Worm (Caenorhabditis elegans): ENCODE data around the gene pxl-1.

pxl-1 gene

DNA sequence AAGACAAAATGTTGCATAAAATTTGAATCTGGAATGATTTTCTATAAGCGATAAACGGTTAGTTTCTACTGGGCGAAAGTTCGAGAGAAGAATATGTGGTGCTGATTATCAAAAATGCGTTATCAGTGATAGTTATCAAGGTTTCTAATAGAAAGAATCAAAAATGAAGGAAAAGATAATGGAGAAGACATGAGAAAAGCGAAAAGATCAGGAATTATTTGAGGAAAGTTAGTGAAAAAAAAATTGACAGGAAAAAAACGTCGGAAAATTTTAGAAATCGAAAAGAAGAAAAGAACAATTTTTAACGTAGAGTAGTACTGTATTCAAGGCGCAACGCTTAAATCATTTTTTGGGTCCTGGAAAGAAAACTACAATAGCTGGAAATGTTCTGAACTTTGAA lies 32.0 kb downstream of the pxl-1 start, which contains the start of gene dnpp-1:
TSS of gene dnpp-1 (minus strand) at position 30 of the 400 bp plus-strand sequence.
- TF ChIP-seq zfh-2 (GFP tag; conservative IDR thresholded peaks at IDR 0.05) (no peak), tbp1 (GFP tag; optimal IDR thresholded peaks at IDR 0.05) (peak; percentile 12), nhr-80 (tag; optimal IDR thresholded peaks at IDR 0.05) (peak; percentile 69), ceh-91 (GFP tag; IDR thresholded peaks at IDR 0.05) (peak; percentile 57; the same call in 1 of the 2 replicates), him-1 (tag; optimal IDR thresholded peaks at IDR 0.05) (peak; percentile 41), madf-6 (GFP tag; IDR thresholded peaks at IDR 0.05) (peak; percentile 82), dox-1 (GFP tag; IDR thresholded peaks at IDR 0.05) (0 out of 2 replicates have a peak, but pooled peaks have one; percentile 22), madf-8 (GFP tag; conservative IDR thresholded peaks at IDR 0.05) (peak; percentile 53), snpc-3.4 (tag; optimal IDR thresholded peaks at IDR 0.05) (no peak), K11D2.4 (GFP tag; IDR thresholded peaks at IDR 0.05) (no peak), xnd-1 (tag; optimal IDR thresholded peaks at IDR 0.05) (peak; percentile 68), B0336.3 (GFP tag; IDR thresholded peaks at IDR 0.05) (no peak), aptf-2 (GFP tag; conservative IDR thresholded peaks at IDR 0.05) (no peak), rec-8 (tag; optimal IDR thresholded peaks at IDR 0.05) (no peak), ceh-100 (GFP tag; IDR thresholded peaks at IDR 0.05) (no peak), lsl-1 (GFP tag; optimal IDR thresholded peaks at IDR 0.05) (peak; percentile 92), tbx-9 (tag; optimal IDR thresholded peaks at IDR 0.05; ENCODE audit: borderline replicate concordance) (no peak), F33H1.4 (GFP tag; IDR thresholded peaks at IDR 0.05) (peak; percentile 87), ztf-22 (GFP tag; optimal IDR thresholded peaks at IDR 0.05) (no peak), C17E4.6 (GFP tag; IDR thresholded peaks at IDR 0.05) (no peak), egl-44 (GFP tag; IDR thresholded peaks at IDR 0.05) (no peak), B0035.1 (tag; optimal IDR thresholded peaks at IDR 0.05) (no peak)

DNA sequence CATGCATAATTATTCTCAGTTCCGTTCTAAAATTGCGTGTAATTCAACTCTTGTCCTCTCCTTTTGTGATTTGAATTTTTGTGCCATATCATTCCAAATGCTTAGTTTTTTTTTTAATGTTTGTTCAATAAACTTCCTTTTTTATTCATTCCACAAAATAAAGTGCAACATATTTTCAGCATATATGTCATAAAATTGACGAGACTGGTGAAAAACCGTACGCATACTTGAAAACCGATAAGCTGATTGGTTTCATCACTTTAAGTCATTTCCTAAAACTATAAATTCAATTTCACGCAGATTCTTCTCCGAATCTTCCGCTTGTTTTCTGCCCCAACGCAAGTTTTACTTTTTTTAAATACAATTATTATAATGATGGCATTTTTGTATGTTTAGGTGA lies 36.8 kb downstream of the pxl-1 start, which contains the start of gene dpf-4:
TSS of gene dpf-4 (plus strand) at position 301 of the 400 bp plus-strand sequence.
- TF ChIP-seq ama-1 (optimal IDR thresholded peaks at IDR 0.05) (peak; percentile 47), ama-1 (GFP tag; optimal IDR thresholded peaks at IDR 0.05) (no peak), fkh-3 (tag; optimal IDR thresholded peaks at IDR 0.05) (no peak)

DNA sequence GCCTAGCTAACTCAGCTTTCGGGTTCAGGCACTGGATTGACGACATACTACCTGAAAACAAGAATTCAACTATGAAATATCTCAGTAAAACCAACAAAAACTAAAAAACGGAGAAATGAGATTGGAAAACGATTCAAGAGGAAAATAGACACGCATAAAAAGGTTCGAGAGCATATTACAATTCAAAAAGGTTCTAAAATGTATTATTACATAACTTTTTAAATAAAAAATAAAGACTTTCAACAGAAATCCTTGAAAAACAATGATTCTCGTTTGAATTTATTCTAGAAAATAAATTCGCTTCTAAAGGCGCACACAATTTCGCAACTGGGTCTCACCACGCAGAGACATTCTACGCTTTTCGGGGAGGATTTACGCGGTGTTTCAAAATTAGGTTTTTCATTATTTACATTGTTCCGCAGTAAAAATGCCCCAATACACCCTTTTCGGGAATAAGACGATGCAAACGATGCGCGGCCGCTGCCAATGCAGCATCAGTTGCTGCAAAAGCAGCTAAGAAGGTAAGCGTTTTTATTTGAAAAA lies 40.1 kb downstream of the pxl-1 start, which contains the start of the genes cct-6 and alh-9:
TSS of gene cct-6 (minus strand) at position 51 of the 543 bp plus-strand sequence.
TSS of gene alh-9 (plus strand) at position 382 of the 543 bp plus-strand sequence.
- TF ChIP-seq lin-40 (tag; optimal IDR thresholded peaks at IDR 0.05) (peak; percentile 31), Y53G8AR.9 (GFP tag; conservative IDR thresholded peaks at IDR 0.05) (no peak), ceh-27 (GFP tag; optimal IDR thresholded peaks at IDR 0.05) (peak; percentile 35), lin-35 (GFP tag; optimal IDR thresholded peaks at IDR 0.05) (peak in 1 of 3 experiments; percentile 91), snpc-1.3 (tag; optimal IDR thresholded peaks at IDR 0.05; ENCODE audit: insufficient read depth) (no peak), somi-1 (GFP tag; optimal IDR thresholded peaks at IDR 0.05) (no peak), let-607 (tag; optimal IDR thresholded peaks at IDR 0.05) (no peak), mxl-1 (tag; optimal IDR thresholded peaks at IDR 0.05) (no peak), lsl-1 (GFP tag; optimal IDR thresholded peaks at IDR 0.05) (peak; percentile 55), him-1 (tag; optimal IDR thresholded peaks at IDR 0.05) (no peak), B0019.2 (GFP tag; conservative IDR thresholded peaks at IDR 0.05) (no peak), sptf-2 (GFP tag; optimal IDR thresholded peaks at IDR 0.05) (no peak), ceh-79 (tag; optimal IDR thresholded peaks at IDR 0.05) (no peak), sdz-38 (tag; optimal IDR thresholded peaks at IDR 0.05) (no peak), ccch-3 (GFP tag; optimal IDR thresholded peaks at IDR 0.05) (no peak), chd-7 (tag; optimal IDR thresholded peaks at IDR 0.05) (no peak), F52B5.7 (tag; optimal IDR thresholded peaks at IDR 0.05) (no peak), nfyb-1 (GFP tag; IDR thresholded peaks at IDR 0.05) (peak; percentile 20; the same call in 1 of the 2 replicates), hlh-26 (GFP tag; conservative IDR thresholded peaks at IDR 0.05) (no peak), gei-17 (GFP tag; optimal IDR thresholded peaks at IDR 0.05) (no peak), Y56A3A.18 (GFP tag; IDR thresholded peaks at IDR 0.05) (no peak), K12H6.12 (tag; optimal IDR thresholded peaks at IDR 0.05) (peak; percentile 37), T26A5.8 (tag; optimal IDR thresholded peaks at IDR 0.05) (no peak)

Data from whole organism, young adult.